Fruit fly (Drosophila melanogaster) whole organism, embryonic: ENCODE measurements around the gene CG13995.

Experiments
- CG10147 ChIP-seq: fragments of 200-800 bp; sonication (Bioruptor generic); optimal IDR thresholded peaks from 2 replicates; lab custom pipeline; 2019; ENCODE audit warnings: missing biosample characterization, mild to moderate bottlenecking, missing genetic modification characterization, moderate library complexity
- CG10654 ChIP-seq: fragments of 200-800 bp; sonication (Bioruptor generic); optimal IDR thresholded peaks from 2 replicates; lab custom pipeline; 2016; ENCODE audit warnings: missing biosample characterization, missing genetic modification characterization
- CG12104 ChIP-seq: fragments of 200-800 bp; sonication (Bioruptor generic); optimal IDR thresholded peaks from 3 replicates; lab custom pipeline; 2016; ENCODE audit warnings: missing biosample characterization, missing genetic modification characterization
- CG12219 ChIP-seq: fragments of 200-800 bp; sonication (Bioruptor generic); optimal IDR thresholded peaks from 3 replicates; lab custom pipeline; 2018; ENCODE audit warnings: missing biosample characterization, mild to moderate bottlenecking, missing genetic modification characterization
- CG14014 ChIP-seq: fragments of 200-800 bp; sonication (Bioruptor generic); IDR thresholded peaks from 2 replicates; pipeline ENCODE4 v1.3.6; 2022; ENCODE audit warnings: missing biosample characterization, missing genetic modification characterization
- CG14710 ChIP-seq: fragments of 200-800 bp; sonication (Bioruptor generic); optimal IDR thresholded peaks from 3 replicates; lab custom pipeline; 2019; ENCODE audit warnings: missing biosample characterization, mild to moderate bottlenecking, missing genetic modification characterization, moderate library complexity
- CG14860 ChIP-seq: fragments of 200-800 bp; sonication (Bioruptor generic); IDR thresholded peaks from 3 replicates; pipeline ENCODE4 v1.3.6; 2022; ENCODE audit warnings: missing biosample characterization, missing genetic modification characterization; ENCODE audit not compliant: partially characterized antibody
- CG17361 ChIP-seq: fragments of 200-800 bp; sonication (Bioruptor generic); IDR thresholded peaks from 3 replicates; pipeline ENCODE4 v1.3.6; 2022; ENCODE audit warnings: missing biosample characterization, missing genetic modification characterization
- CG17802 ChIP-seq: fragments of 200-800 bp; sonication (Bioruptor generic); optimal IDR thresholded peaks from 2 replicates; lab custom pipeline; 2018; ENCODE audit warnings: missing biosample characterization, mild to moderate bottlenecking, missing genetic modification characterization, moderate library complexity
- CG18619 ChIP-seq: fragments of 200-800 bp; sonication (Bioruptor generic); optimal IDR thresholded peaks from 3 replicates; lab custom pipeline; 2017; ENCODE audit warnings: missing biosample characterization, mild to moderate bottlenecking, missing genetic modification characterization
- CG2116 ChIP-seq: fragments of 200-800 bp; sonication (Bioruptor generic); optimal IDR thresholded peaks from 3 replicates; lab custom pipeline; 2018; ENCODE audit warnings: missing biosample characterization, mild to moderate bottlenecking, missing genetic modification characterization
- CG2712 ChIP-seq: fragments of 200-800 bp; optimal IDR thresholded peaks from 3 replicates; lab custom pipeline; 2019; ENCODE audit warnings: missing biosample characterization, mild to moderate bottlenecking, missing genetic modification characterization, moderate library complexity
- CG2875 ChIP-seq: fragments of 200-800 bp; sonication (Bioruptor generic); optimal IDR thresholded peaks from 2 replicates; lab custom pipeline; 2017; ENCODE audit warnings: missing biosample characterization, mild to moderate bottlenecking, missing genetic modification characterization, missing genetic modification reagents
- CG30020 ChIP-seq: fragments of 200-800 bp; optimal IDR thresholded peaks from 2 replicates; lab custom pipeline; 2019; ENCODE audit warnings: missing biosample characterization, mild to moderate bottlenecking, missing genetic modification characterization, moderate library complexity
- CG31224 ChIP-seq: fragments of 200-800 bp; sonication (Bioruptor generic); IDR thresholded peaks from 2 replicates; pipeline ENCODE4 v1.3.6; 2022; ENCODE audit warnings: missing biosample characterization, missing genetic modification characterization
- CG31365 ChIP-seq: fragments of 200-800 bp; sonication (Bioruptor generic); optimal IDR thresholded peaks from 2 replicates; lab custom pipeline; 2018; ENCODE audit warnings: missing biosample characterization, mild to moderate bottlenecking, missing genetic modification characterization
- CG31441 ChIP-seq: fragments of 200-800 bp; sonication (Bioruptor generic); IDR thresholded peaks from 2 replicates; pipeline ENCODE4 v1.3.6; 2022; ENCODE audit warnings: missing biosample characterization, missing genetic modification characterization
- CG3838 ChIP-seq: fragments of 200-800 bp; sonication (Bioruptor generic); optimal IDR thresholded peaks from 3 replicates; lab custom pipeline; 2016; ENCODE audit warnings: missing biosample characterization, missing genetic modification characterization
- CG42726 ChIP-seq: fragments of 200-800 bp; sonication (Bioruptor generic); IDR thresholded peaks from 2 replicates; pipeline ENCODE4 v1.3.6; 2022; ENCODE audit warnings: missing biosample characterization, missing genetic modification characterization; ENCODE audit not compliant: partially characterized antibody
- CG6765 ChIP-seq: fragments of 200-800 bp; sonication (Bioruptor generic); optimal IDR thresholded peaks from 3 replicates; lab custom pipeline; 2017; ENCODE audit warnings: missing biosample characterization, mild to moderate bottlenecking, missing genetic modification characterization
- CG8765 ChIP-seq: fragments of 200-800 bp; sonication (Bioruptor generic); IDR thresholded peaks from 2 replicates; pipeline ENCODE4 v1.3.6; 2022; ENCODE audit warnings: missing biosample characterization, missing genetic modification characterization
- CG9932 ChIP-seq: fragments of 200-800 bp; sonication (Bioruptor generic); IDR thresholded peaks from 2 replicates; pipeline ENCODE4 v1.3.6; 2022; ENCODE audit warnings: missing biosample characterization, missing genetic modification characterization
- D19B ChIP-seq: fragments of 200-800 bp; sonication (Bioruptor generic); optimal IDR thresholded peaks from 2 replicates; lab custom pipeline; 2017; ENCODE audit warnings: missing biosample characterization, mild to moderate bottlenecking, missing genetic modification characterization
- Doc3 ChIP-seq: fragments of 200-800 bp; sonication (Bioruptor generic); IDR thresholded peaks from 3 replicates; pipeline ENCODE4 v1.3.6; 2022; ENCODE audit warnings: missing biosample characterization, missing genetic modification characterization; ENCODE audit not compliant: partially characterized antibody
- Gsc ChIP-seq: fragments of 200-800 bp; sonication (Bioruptor generic); IDR thresholded peaks from 2 replicates; pipeline ENCODE4 v1.3.6; 2022; ENCODE audit warnings: missing biosample characterization, missing genetic modification characterization
- Gug ChIP-seq: fragments of 200-800 bp; sonication (Bioruptor generic); IDR thresholded peaks from 4 replicates; pipeline ENCODE4 v1.3.6; 2022; ENCODE audit warnings: missing biosample characterization, missing genetic modification characterization
- H15 ChIP-seq: fragments of 200-800 bp; sonication (Bioruptor generic); IDR thresholded peaks from 3 replicates; pipeline ENCODE4 v1.3.6; 2022; ENCODE audit warnings: missing biosample characterization, missing genetic modification characterization
- HLH4C ChIP-seq: fragments of 200-800 bp; sonication (Bioruptor generic); IDR thresholded peaks from 3 replicates; pipeline ENCODE4 v1.3.6; 2022; ENCODE audit warnings: missing biosample characterization, missing genetic modification characterization; ENCODE audit not compliant: partially characterized antibody
- MESR4 ChIP-seq: fragments of 200-800 bp; sonication (Bioruptor generic); optimal IDR thresholded peaks from 2 replicates; lab custom pipeline; 2018; ENCODE audit warnings: missing biosample characterization, mild to moderate bottlenecking, missing genetic modification characterization, moderate library complexity
- Max ChIP-seq: fragments of 200-800 bp; sonication (Bioruptor generic); optimal IDR thresholded peaks from 2 replicates; lab custom pipeline; 2016; ENCODE audit warnings: missing biosample characterization, mild to moderate bottlenecking, missing genetic modification characterization
- NfI ChIP-seq: fragments of 200-800 bp; sonication (Bioruptor generic); optimal IDR thresholded peaks from 3 replicates; lab custom pipeline; 2018; ENCODE audit warnings: missing biosample characterization, mild to moderate bottlenecking, missing genetic modification characterization, moderate library complexity
- Optix ChIP-seq: fragments of 200-800 bp; sonication (Bioruptor generic); IDR thresholded peaks from 3 replicates; pipeline ENCODE4 v1.3.6; 2022; ENCODE audit warnings: missing biosample characterization, missing genetic modification characterization
- Rx ChIP-seq: fragments of 200-800 bp; sonication (Bioruptor generic); IDR thresholded peaks from 2 replicates; pipeline ENCODE4 v1.3.6; 2022; ENCODE audit warnings: missing biosample characterization, missing genetic modification characterization
- Sox100B ChIP-seq: fragments of 200-800 bp; sonication (Bioruptor generic); optimal IDR thresholded peaks from 3 replicates; lab custom pipeline; 2018; ENCODE audit warnings: missing biosample characterization, mild to moderate bottlenecking, missing genetic modification characterization
- Sry-β ChIP-seq: fragments of 200-800 bp; sonication (Bioruptor generic); optimal IDR thresholded peaks from 2 replicates; lab custom pipeline; 2018; ENCODE audit warnings: missing biosample characterization, mild to moderate bottlenecking, missing genetic modification characterization, moderate library complexity
- Tbp ChIP-seq: fragments of >200 bp; optimal IDR thresholded peaks from 2 replicates; lab custom pipeline; 2018; ENCODE audit warnings: missing biosample characterization, missing genetic modification characterization
- gcm ChIP-seq: fragments of 200-800 bp; sonication (Bioruptor generic); optimal IDR thresholded peaks from 2 replicates; lab custom pipeline; 2019; ENCODE audit warnings: missing biosample characterization, mild to moderate bottlenecking, missing genetic modification characterization, moderate library complexity
- hkb ChIP-seq, 2 experiments: fragments of 200-800 bp in 1 of 2; fragments of >200 bp in 1 of 2; sonication (Bioruptor generic) in 1 of 2; IDR thresholded peaks in 1 of 2; optimal IDR thresholded peaks in 1 of 2; 2 replicates each; pipeline versions ENCODE4 v1.3.6 to Lab custom; 2017 to 2022; ENCODE audit warnings: missing biosample characterization in 1 of 2, missing genetic modification characterization in 1 of 2
- maf-S ChIP-seq: fragments of 200-800 bp; sonication (Bioruptor generic); optimal IDR thresholded peaks from 2 replicates; lab custom pipeline; 2016; ENCODE audit warnings: missing biosample characterization, missing genetic modification characterization
- nerfin-1 ChIP-seq: fragments of 200-800 bp; sonication (Bioruptor generic); optimal IDR thresholded peaks from 3 replicates; lab custom pipeline; 2019; ENCODE audit warnings: missing biosample characterization, mild to moderate bottlenecking, missing genetic modification characterization, moderate library complexity
- pum ChIP-seq: fragments of 200-800 bp; sonication (Bioruptor generic); optimal IDR thresholded peaks from 2 replicates; lab custom pipeline; 2016; ENCODE audit warnings: missing biosample characterization, missing genetic modification characterization
- ranshi ChIP-seq: fragments of 200-800 bp; sonication (Bioruptor generic); IDR thresholded peaks from 2 replicates; pipeline ENCODE4 v1.3.6; 2022; ENCODE audit warnings: missing biosample characterization, missing genetic modification characterization
- ro ChIP-seq: fragments of 200-800 bp; sonication (Bioruptor generic); IDR thresholded peaks from 2 replicates; pipeline ENCODE4 v1.3.6; 2022; ENCODE audit warnings: missing biosample characterization, missing genetic modification characterization
- sens ChIP-seq: fragments of 200-800 bp; sonication (Bioruptor generic); peaks from one replicate; lab custom pipeline; 2016; ENCODE audit warnings: missing biosample characterization, missing genetic modification characterization
- tna ChIP-seq: fragments of 200-800 bp; sonication (Bioruptor generic); IDR thresholded peaks from 2 replicates; pipeline ENCODE4 v1.3.6; 2022; ENCODE audit warnings: missing biosample characterization, missing genetic modification characterization; ENCODE audit not compliant: partially characterized antibody
- vvl ChIP-seq: fragments of 200-800 bp; sonication (Bioruptor generic); IDR thresholded peaks from 2 replicates; pipeline ENCODE4 v1.3.6; 2022; ENCODE audit warnings: missing biosample characterization, missing genetic modification characterization
- wdn ChIP-seq: fragments of 200-800 bp; sonication (Bioruptor generic); IDR thresholded peaks from 2 replicates; pipeline ENCODE4 v1.3.6; 2022; ENCODE audit warnings: missing biosample characterization, missing genetic modification characterization
- zen2 ChIP-seq: fragments of 200-800 bp; sonication (Bioruptor generic); IDR thresholded peaks from 3 replicates; pipeline ENCODE4 v1.3.6; 2022; ENCODE audit warnings: missing biosample characterization, missing genetic modification characterization; ENCODE audit not compliant: partially characterized antibody

CG13995 gene

DNA sequence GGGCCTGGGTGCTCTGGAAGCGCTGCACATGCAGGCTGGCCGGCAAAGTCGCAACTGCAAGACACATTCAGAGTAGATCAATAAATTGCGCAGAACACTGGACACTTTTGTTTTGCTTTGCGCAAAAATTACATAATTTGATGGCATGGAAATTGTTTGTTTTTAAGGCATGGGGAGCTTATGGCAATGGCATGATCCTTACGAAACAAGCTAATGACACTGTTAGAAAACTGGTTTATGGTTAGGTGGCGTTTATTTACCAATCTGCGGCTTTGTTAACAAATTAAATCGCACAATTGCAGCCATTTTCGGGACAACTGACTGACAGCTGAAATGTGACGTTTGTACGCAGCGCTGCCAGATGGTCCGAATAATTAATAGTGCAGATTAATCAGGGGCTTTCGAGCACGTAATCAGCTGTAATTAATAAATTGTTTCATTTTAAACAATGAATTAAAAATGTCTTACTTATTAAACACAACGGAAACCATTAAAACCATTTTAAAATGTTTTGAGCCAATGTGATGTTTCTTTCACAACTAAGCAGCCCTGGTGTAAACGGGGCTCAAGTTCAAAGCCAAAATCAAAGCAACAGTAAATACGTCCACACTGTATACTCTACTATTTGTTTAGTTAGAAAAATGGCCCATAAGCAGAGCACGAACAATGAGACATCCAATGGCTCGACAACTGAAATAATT lies 8.4 kb downstream of the CG13995 start, which contains the start of the genes ND-51 and CG13994 (continued):
- TF ChIP-seq hkb (optimal IDR thresholded peaks at IDR 0.05; lab: Kevin White, UChicago) (no peak), hkb (GFP tag; IDR thresholded peaks at IDR 0.05; lab: Robert Waterston, UW) (peak; percentile 84), CG14710 (tag; lab: Kevin White, UChicago) (peak; percentile 91), CG3838 (GFP tag; lab: Kevin White, UChicago) (peak; percentile 70), nerfin-1 (tag; lab: Kevin White, UChicago) (peak; percentile 71), CG2712 (tag; lab: Kevin White, UChicago) (peak; percentile 89), maf-S (GFP tag; lab: Kevin White, UChicago) (peak; percentile 83), Sox100B (no peak), NfI (peak; percentile 87), Sry-β (peak; percentile 14), zen2 (GFP tag; lab: Robert Waterston, UW) (no peak), CG14860 (GFP tag; lab: Robert Waterston, UW) (no peak), tna (no peak), CG18619 (GFP tag; lab: Kevin White, UChicago) (peak; percentile 61), Optix (GFP tag; lab: Robert Waterston, UW) (peak; percentile 64; the same call in 2 of the 3 replicates), ranshi (GFP tag; lab: Robert Waterston, UW) (peak; percentile 87), ro (GFP tag; lab: Robert Waterston, UW) (peak; percentile 42; the same call in 1 of the 2 replicates), Tbp (no peak), D19B (peak; percentile 63), CG17802 (peak; percentile 100), CG31224 (GFP tag; lab: Robert Waterston, UW) (peak; percentile 57), CG2116 (GFP tag; lab: Kevin White, UChicago) (peak; percentile 73), CG17361 (GFP tag; lab: Robert Waterston, UW) (peak; percentile 82; the same call in 2 of the 3 replicates), CG12219 (GFP tag; lab: Kevin White, UChicago) (peak; percentile 58), CG6765 (GFP tag; lab: Kevin White, UChicago) (no peak), vvl (GFP tag; lab: Robert Waterston, UW) (peak; percentile 89), Rx (GFP tag; lab: Robert Waterston, UW) (peak; percentile 74), wdn (GFP tag; lab: Robert Waterston, UW) (peak; percentile 74), CG8765 (GFP tag; lab: Robert Waterston, UW) (peak; percentile 69), H15 (GFP tag; lab: Robert Waterston, UW) (peak; percentile 84; the same call in 2 of the 3 replicates), CG10147 (GFP tag; lab: Kevin White, UChicago) (peak; percentile 77), Doc3 (GFP tag; lab: Robert Waterston, UW) (no peak), CG31441 (GFP tag; lab: Robert Waterston, UW) (no peak), Gug (GFP tag; lab: Robert Waterston, UW) (peak; percentile 82; the same call in 3 of the 4 replicates), Max (peak; percentile 74), CG31365 (tag; lab: Kevin White, UChicago) (no peak), CG12104 (GFP tag; lab: Kevin White, UChicago) (peak; percentile 71), CG9932 (peak; percentile 89), pum (GFP tag; lab: Kevin White, UChicago) (peak; percentile 90), CG14014 (GFP tag; lab: Robert Waterston, UW) (peak; percentile 81), gcm (peak; percentile 41), Gsc (GFP tag; lab: Robert Waterston, UW) (peak; percentile 25; the same call in 1 of the 2 replicates), CG30020 (tag; lab: Kevin White, UChicago) (peak; percentile 97), CG42726 (GFP tag; lab: Robert Waterston, UW) (no peak), CG2875 (peak; percentile 69), HLH4C (GFP tag; lab: Robert Waterston, UW) (no peak), CG10654 (GFP tag; lab: Kevin White, UChicago) (peak; percentile 86), sens (peak; percentile 99), MESR4 (peak; percentile 48)
